Fruit fly (Drosophila melanogaster) whole organism, embryonic: ENCODE measurements around the gene moody.
A peak's percentile ranks its signal among the peaks of the same experiment; 100 is the strongest.

Source experiments
- Aef1 ChIP-seq: fragments of 200-800 bp; sonication (Bioruptor generic); IDR thresholded peaks from 3 replicates; pipeline ENCODE4 v1.3.6; 2022; ENCODE audit warnings: missing biosample characterization, missing genetic modification characterization
- Asciz ChIP-seq: fragments of 200-800 bp; sonication (Bioruptor generic); optimal IDR thresholded peaks from 2 replicates; lab custom pipeline; 2017; ENCODE audit warnings: missing biosample characterization, mild to moderate bottlenecking, missing genetic modification characterization, missing genetic modification reagents
- CG13296 ChIP-seq: fragments of 200-800 bp; sonication (Bioruptor generic); optimal IDR thresholded peaks from 3 replicates; lab custom pipeline; 2018; ENCODE audit warnings: missing biosample characterization, mild to moderate bottlenecking, missing genetic modification characterization
- CG16815 ChIP-seq: fragments of 200-800 bp; sonication (Bioruptor generic); optimal IDR thresholded peaks from 3 replicates; lab custom pipeline; 2017; ENCODE audit warnings: missing biosample characterization, mild to moderate bottlenecking, missing genetic modification characterization
- CG16863 ChIP-seq: fragments of 200-800 bp; sonication (Bioruptor generic); optimal IDR thresholded peaks from 3 replicates; lab custom pipeline; 2016; ENCODE audit warnings: missing biosample characterization, missing genetic modification characterization
- CG18764 ChIP-seq: fragments of 200-800 bp; sonication (Bioruptor generic); optimal IDR thresholded peaks from 3 replicates; lab custom pipeline; 2016; ENCODE audit warnings: missing biosample characterization, missing genetic modification characterization
- CG2202 ChIP-seq: fragments of 200-800 bp; sonication (Bioruptor generic); optimal IDR thresholded peaks from 2 replicates; lab custom pipeline; 2018; ENCODE audit warnings: missing biosample characterization, mild to moderate bottlenecking, missing genetic modification characterization
- CG30403 ChIP-seq: fragments of 200-800 bp; sonication (Bioruptor generic); optimal IDR thresholded peaks from 3 replicates; lab custom pipeline; 2016; ENCODE audit warnings: missing biosample characterization, missing genetic modification characterization
- CG33557 ChIP-seq: fragments of 200-800 bp; sonication (Bioruptor generic); optimal IDR thresholded peaks from 2 replicates; lab custom pipeline; 2019; ENCODE audit warnings: missing biosample characterization, mild to moderate bottlenecking, missing genetic modification characterization, moderate library complexity
- CG3407 ChIP-seq: fragments of 200-800 bp; sonication (Bioruptor generic); optimal IDR thresholded peaks from 2 replicates; lab custom pipeline; 2018; ENCODE audit warnings: missing biosample characterization, mild to moderate bottlenecking, missing genetic modification characterization
- CG4360 ChIP-seq: fragments of 200-800 bp; sonication (Bioruptor generic); IDR thresholded peaks from 2 replicates; pipeline ENCODE4 v1.3.6; 2022; ENCODE audit warnings: missing biosample characterization, missing genetic modification characterization
- CG6813 ChIP-seq: fragments of 200-800 bp; sonication (Bioruptor generic); optimal IDR thresholded peaks from 2 replicates; lab custom pipeline; 2017; ENCODE audit warnings: missing biosample characterization, missing genetic modification characterization, mild to moderate bottlenecking, moderate library complexity, missing genetic modification reagents
- CG7357 ChIP-seq: fragments of 200-800 bp; sonication (Bioruptor generic); IDR thresholded peaks from 3 replicates; pipeline ENCODE4 v1.3.6; 2022; ENCODE audit warnings: missing biosample characterization, missing genetic modification characterization
- CG7372 ChIP-seq: fragments of 200-800 bp; sonication (Bioruptor generic); IDR thresholded peaks from 2 replicates; pipeline ENCODE4 v1.3.6; 2022; ENCODE audit warnings: missing biosample characterization, missing genetic modification characterization
- CG7987 ChIP-seq: fragments of 200-800 bp; sonication (Bioruptor generic); optimal IDR thresholded peaks from 2 replicates; lab custom pipeline; 2018; ENCODE audit warnings: missing biosample characterization, mild to moderate bottlenecking, missing genetic modification characterization, moderate library complexity
- CG9215 ChIP-seq: fragments of 200-800 bp; sonication (Bioruptor generic); IDR thresholded peaks from 2 replicates; pipeline ENCODE4 v1.3.6; 2022; ENCODE audit warnings: missing biosample characterization, missing genetic modification characterization
- CrebB ChIP-seq: fragments of 200-800 bp; sonication (Bioruptor generic); optimal IDR thresholded peaks from 3 replicates; lab custom pipeline; 2018; ENCODE audit warnings: missing biosample characterization, mild to moderate bottlenecking, missing genetic modification characterization
- Dad ChIP-seq: fragments of 200-800 bp; sonication (Bioruptor generic); optimal IDR thresholded peaks from 3 replicates; lab custom pipeline; 2016; ENCODE audit warnings: missing biosample characterization, missing genetic modification characterization
- Dref ChIP-seq: fragments of 200-800 bp; sonication (Bioruptor generic); IDR thresholded peaks from 2 replicates; pipeline ENCODE4 v1.3.6; 2022; ENCODE audit warnings: missing biosample characterization, missing genetic modification characterization
- E2f2 ChIP-seq: fragments of 200-800 bp; sonication (Bioruptor generic); IDR thresholded peaks from 2 replicates; pipeline ENCODE4 v1.3.6; 2022; ENCODE audit warnings: missing biosample characterization, missing genetic modification characterization
- Fer1 ChIP-seq: fragments of 200-800 bp; sonication (Bioruptor generic); optimal IDR thresholded peaks from 2 replicates; lab custom pipeline; 2017; ENCODE audit warnings: missing biosample characterization, mild to moderate bottlenecking, missing genetic modification characterization
- Fer3 ChIP-seq: fragments of 200-800 bp; sonication (Bioruptor generic); optimal IDR thresholded peaks from 2 replicates; lab custom pipeline; 2018; ENCODE audit warnings: missing biosample characterization, mild to moderate bottlenecking, missing genetic modification characterization, moderate library complexity
- GATAe ChIP-seq: fragments of 200-800 bp; sonication (Bioruptor generic); conservative IDR thresholded peaks from 2 replicates; pipeline ENCODE4 v1.3.6; 2022; ENCODE audit warnings: missing biosample characterization, missing genetic modification characterization
- HLH3B ChIP-seq: fragments of 200-800 bp; sonication (Bioruptor generic); IDR thresholded peaks from 2 replicates; pipeline ENCODE4 v1.3.6; 2022; ENCODE audit warnings: missing biosample characterization, missing genetic modification characterization
- Hr78 ChIP-seq, 2 experiments: fragments of 200-800 bp in 1 of 2; fragments of >200 bp in 1 of 2; sonication (Bioruptor generic) in 1 of 2; optimal IDR thresholded peaks; 2 replicates each; lab custom pipeline; 2017 to 2019; ENCODE audit warnings: missing biosample characterization in 2 of 2, missing genetic modification characterization in 2 of 2, mild to moderate bottlenecking in 1 of 2, moderate library complexity in 1 of 2
- Myb ChIP-seq: fragments of 200-800 bp; sonication (Bioruptor generic); optimal IDR thresholded peaks from 2 replicates; lab custom pipeline; 2016; ENCODE audit warnings: missing biosample characterization, missing genetic modification characterization
- NK7.1 ChIP-seq: fragments of 200-800 bp; sonication (Bioruptor generic); optimal IDR thresholded peaks from 3 replicates; lab custom pipeline; 2016; ENCODE audit warnings: missing biosample characterization, missing genetic modification characterization
- Oaz ChIP-seq: fragments of 200-800 bp; sonication (Bioruptor generic); IDR thresholded peaks from 2 replicates; pipeline ENCODE4 v1.3.6; 2022; ENCODE audit warnings: missing biosample characterization, missing genetic modification characterization
- Scr ChIP-seq: fragments of 200-800 bp; sonication (Bioruptor generic); IDR thresholded peaks from 2 replicates; pipeline ENCODE4 v1.3.6; 2022; ENCODE audit warnings: missing biosample characterization, missing genetic modification characterization; ENCODE audit not compliant: partially characterized antibody
- Tbp ChIP-seq: fragments of >200 bp; optimal IDR thresholded peaks from 2 replicates; lab custom pipeline; 2018; ENCODE audit warnings: missing biosample characterization, missing genetic modification characterization
- ap ChIP-seq: fragments of 200-800 bp; sonication (Bioruptor generic); IDR thresholded peaks from 2 replicates; pipeline ENCODE4 v1.3.6; 2022; ENCODE audit warnings: missing biosample characterization, missing genetic modification characterization
- ash1 ChIP-seq: fragments of 200-800 bp; sonication (Bioruptor generic); optimal IDR thresholded peaks from 2 replicates; lab custom pipeline; 2018; ENCODE audit warnings: missing biosample characterization, mild to moderate bottlenecking, missing genetic modification characterization
- bigmax ChIP-seq: fragments of 200-800 bp; sonication (Bioruptor generic); optimal IDR thresholded peaks from 2 replicates; lab custom pipeline; 2018; ENCODE audit warnings: missing biosample characterization, mild to moderate bottlenecking, missing genetic modification characterization
- cad ChIP-seq: fragments of >200 bp; optimal IDR thresholded peaks from 2 replicates; lab custom pipeline; 2017; ENCODE audit warnings: missing biosample characterization, missing genetic modification characterization
- chif ChIP-seq, 2 experiments: fragments of 200-800 bp; sonication (Bioruptor generic); optimal IDR thresholded peaks; 3 replicates each; lab custom pipeline; 2016; ENCODE audit warnings: missing biosample characterization in 2 of 2, missing genetic modification characterization in 2 of 2
- corto ChIP-seq: fragments of 200-800 bp; sonication (Bioruptor generic); optimal IDR thresholded peaks from 2 replicates; lab custom pipeline; 2016; ENCODE audit warnings: missing biosample characterization, mild to moderate bottlenecking, missing genetic modification characterization, moderate library complexity
- croc ChIP-seq: fragments of 200-800 bp; sonication (Bioruptor generic); conservative IDR thresholded peaks from 3 replicates; pipeline ENCODE4 v1.3.6; 2022; ENCODE audit warnings: missing biosample characterization, missing genetic modification characterization
- dan ChIP-seq: fragments of 200-800 bp; sonication (Bioruptor generic); IDR thresholded peaks from 2 replicates; pipeline ENCODE4 v1.3.6; 2022; ENCODE audit warnings: missing biosample characterization, missing genetic modification characterization
- fd3F ChIP-seq: fragments of 200-800 bp; sonication (Bioruptor generic); optimal IDR thresholded peaks from 2 replicates; lab custom pipeline; 2018; ENCODE audit warnings: missing biosample characterization, mild to moderate bottlenecking, missing genetic modification characterization, moderate library complexity
- gsb-n ChIP-seq: fragments of 200-800 bp; sonication (Bioruptor generic); optimal IDR thresholded peaks from 3 replicates; lab custom pipeline; 2018; ENCODE audit warnings: missing biosample characterization, mild to moderate bottlenecking, missing genetic modification characterization
- ham ChIP-seq: fragments of 200-800 bp; sonication (Bioruptor generic); IDR thresholded peaks from 2 replicates; pipeline ENCODE4 v1.3.6; 2022; ENCODE audit warnings: missing biosample characterization, missing genetic modification characterization
- hkb ChIP-seq, 2 experiments: fragments of 200-800 bp in 1 of 2; fragments of >200 bp in 1 of 2; sonication (Bioruptor generic) in 1 of 2; IDR thresholded peaks in 1 of 2; optimal IDR thresholded peaks in 1 of 2; 2 replicates each; pipeline versions ENCODE4 v1.3.6 to Lab custom; 2017 to 2022; ENCODE audit warnings: missing biosample characterization in 1 of 2, missing genetic modification characterization in 1 of 2
- ken ChIP-seq: fragments of 200-800 bp; sonication (Bioruptor generic); IDR thresholded peaks from 3 replicates; pipeline ENCODE4 v1.3.6; 2022; ENCODE audit warnings: missing biosample characterization, missing genetic modification characterization
- mam ChIP-seq: fragments of 200-800 bp; sonication (Bioruptor generic); optimal IDR thresholded peaks from 3 replicates; lab custom pipeline; 2016; ENCODE audit warnings: missing biosample characterization, missing genetic modification characterization
- pan ChIP-seq, 4 experiments: fragments of >200 bp in 3 of 4; fragments of 200-800 bp in 1 of 4; sonication (Bioruptor generic) in 1 of 4; optimal IDR thresholded peaks in 3 of 4; IDR thresholded peaks in 1 of 4; 2 replicates each; pipeline versions ENCODE4 v1.3.6 to Lab custom; 2017 to 2022; ENCODE audit warnings: missing biosample characterization in 2 of 4, missing genetic modification characterization in 2 of 4, mixed read lengths in 1 of 4
- pros ChIP-seq: fragments of 200-800 bp; sonication (Bioruptor generic); optimal IDR thresholded peaks from 3 replicates; lab custom pipeline; 2019; ENCODE audit warnings: missing biosample characterization, mild to moderate bottlenecking, missing genetic modification characterization, moderate library complexity
- sna ChIP-seq: fragments of 200-800 bp; sonication (Bioruptor generic); IDR thresholded peaks from 2 replicates; pipeline ENCODE4 v1.3.6; 2022; ENCODE audit warnings: missing biosample characterization, missing genetic modification characterization; ENCODE audit not compliant: partially characterized antibody
- vvl ChIP-seq: fragments of 200-800 bp; sonication (Bioruptor generic); IDR thresholded peaks from 2 replicates; pipeline ENCODE4 v1.3.6; 2022; ENCODE audit warnings: missing biosample characterization, missing genetic modification characterization

The moody gene

dm6 chrX:2048778-2049686, 888 bp downstream of the moody start (continued):
- TF ChIP-seq hkb (optimal IDR thresholded peaks at IDR 0.05; lab: Kevin White, UChicago) (no peak), hkb (GFP tag; IDR thresholded peaks at IDR 0.05; lab: Robert Waterston, UW) (no peak), E2f2 (GFP tag; lab: Robert Waterston, UW) (no peak), Dref (GFP tag; lab: Robert Waterston, UW) (0 out of 2 replicates have a peak, but pooled peaks have one; percentile 10), CG6813 (GFP tag; lab: Kevin White, UChicago) (no peak), Hr78 (GFP tag; optimal IDR thresholded peaks at IDR 0.05; lab: Kevin White, UChicago) (peak in 1 of 2 experiments; percentile 97), CG7987 (GFP tag; lab: Kevin White, UChicago) (no peak), CG16863 (GFP tag; lab: Kevin White, UChicago) (no peak), Scr (GFP tag; lab: Robert Waterston, UW) (0 out of 2 replicates have a peak, but pooled peaks have one; percentile 7), CG30403 (no peak), CG9215 (GFP tag; lab: Robert Waterston, UW) (no peak), CG2202 (tag; lab: Kevin White, UChicago) (no peak), cad (no peak), ham (GFP tag; lab: Robert Waterston, UW) (no peak), vvl (GFP tag; lab: Robert Waterston, UW) (no peak), CG16815 (GFP tag; lab: Kevin White, UChicago) (no peak), CG3407 (GFP tag; lab: Kevin White, UChicago) (no peak), Aef1 (GFP tag; lab: Robert Waterston, UW) (no peak), Tbp (GFP tag; lab: Kevin White, UChicago) (no peak), Myb (no peak), ken (no peak), CG13296 (GFP tag; lab: Kevin White, UChicago) (no peak), bigmax (GFP tag; lab: Kevin White, UChicago) (no peak), NK7.1 (GFP tag; lab: Kevin White, UChicago) (no peak), Oaz (GFP tag; lab: Robert Waterston, UW) (no peak), pan (optimal IDR thresholded peaks at IDR 0.05; lab: Kevin White, UChicago) (no peak), pan (GFP tag; optimal IDR thresholded peaks at IDR 0.05 in 1 of 2, IDR thresholded peaks at IDR 0.05 in 1 of 2) (no peak), dan (GFP tag; lab: Robert Waterston, UW) (no peak), sna (no peak), Fer3 (no peak), CG7357 (no peak), croc (no peak), CG4360 (GFP tag; lab: Robert Waterston, UW) (no peak), Dad (GFP tag; lab: Kevin White, UChicago) (no peak), Fer1 (GFP tag; lab: Kevin White, UChicago) (no peak), ash1 (GFP tag; lab: Kevin White, UChicago) (no peak), chif (GFP tag; optimal IDR thresholded peaks at IDR 0.05; lab: Kevin White, UChicago) (no peak), Asciz (no peak), corto (GFP tag; lab: Kevin White, UChicago) (no peak), CG18764 (GFP tag; lab: Kevin White, UChicago) (no peak), CG7372 (peak; percentile 69), ap (GFP tag; lab: Robert Waterston, UW) (no peak), CrebB (no peak), mam (GFP tag; lab: Kevin White, UChicago) (no peak), fd3F (no peak), gsb-n (tag; lab: Kevin White, UChicago) (no peak), GATAe (GFP tag; lab: Robert Waterston, UW) (0 out of 2 replicates have a peak, but pooled peaks have one; percentile 25), HLH3B (GFP tag; lab: Robert Waterston, UW) (no peak), CG33557 (GFP tag; lab: Kevin White, UChicago) (no peak), pros (GFP tag; lab: Kevin White, UChicago) (no peak)
